Worm (Caenorhabditis elegans): ENCODE data around the gene F56D6.8.

ce11 chrIV:3869875-3870274 is 24.4 kb downstream of the F56D6.8 start:
- no peak for TF ChIP-seq mdl-1 (tag; optimal IDR thresholded peaks at IDR 0.05)
- TF ChIP-seq lsy-2 (tag; optimal IDR thresholded peaks at IDR 0.05) = no peak
- no peak for TF ChIP-seq nhr-77 (tag; optimal IDR thresholded peaks at IDR 0.05)
- no peak for TF ChIP-seq aha-1 (tag; optimal IDR thresholded peaks at IDR 0.05)
- no peak for TF ChIP-seq pqm-1 (tag; optimal IDR thresholded peaks at IDR 0.05)
- no peak for TF ChIP-seq vab-15 (tag; optimal IDR thresholded peaks at IDR 0.05)
- no peak for TF ChIP-seq fkh-4 (tag; optimal IDR thresholded peaks at IDR 0.05; ENCODE audit: borderline replicate concordance)
- TF ChIP-seq efl-3 (GFP tag; optimal IDR thresholded peaks at IDR 0.05) = no peak
- no peak for TF ChIP-seq ces-1 (GFP tag; optimal IDR thresholded peaks at IDR 0.05)
- no peak for TF ChIP-seq ama-1 (optimal IDR thresholded peaks at IDR 0.05)

All from whole organism, L1 larva.